Fruit fly (Drosophila melanogaster): Measurements from ENCODE around the gene dpr20.

DNA sequence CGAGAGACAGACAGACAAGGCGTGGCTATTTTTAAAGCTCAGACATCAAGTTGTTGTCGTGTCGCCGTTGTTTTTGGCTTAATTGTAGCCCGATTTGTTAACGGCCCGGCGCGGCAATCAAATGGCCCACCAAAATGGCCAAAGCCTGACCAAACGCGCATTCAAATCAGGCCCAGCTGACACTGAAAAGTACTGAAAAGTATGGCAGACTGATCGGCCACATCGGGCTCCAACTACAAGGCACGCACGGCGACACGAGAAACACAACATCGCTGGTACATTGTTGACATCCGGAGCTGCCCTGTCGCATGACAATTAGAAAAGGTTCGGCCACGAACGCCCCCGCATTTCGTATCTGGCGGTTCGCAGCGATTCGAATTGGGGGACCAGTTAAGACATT lies 45.2 kb downstream of the dpr20 start:
- TF ChIP-seq Rel (GFP tag; optimal IDR thresholded peaks at IDR 0.05) (no peak), Rel (tag; optimal IDR thresholded peaks at IDR 0.05) (no peak), tai (GFP tag; optimal IDR thresholded peaks at IDR 0.05) (no peak), Hnf4 (GFP tag; optimal IDR thresholded peaks at IDR 0.05) (no peak), usp (GFP tag; optimal IDR thresholded peaks at IDR 0.05) (no peak), Dfd (GFP tag; optimal IDR thresholded peaks at IDR 0.05) (no peak)
